Fruit fly (Drosophila melanogaster) whole organism, embryonic: Measurements from ENCODE around the gene st.

Source experiments
- BEAF-32 ChIP-seq: fragments of 200-800 bp; sonication (Bioruptor generic); optimal IDR thresholded peaks from 3 replicates; lab custom pipeline; 2017; ENCODE audit warnings: missing biosample characterization, missing genetic modification characterization, mild to moderate bottlenecking, moderate library complexity, missing genetic modification reagents
- BtbVII ChIP-seq: fragments of 200-800 bp; sonication (Bioruptor generic); optimal IDR thresholded peaks from 3 replicates; lab custom pipeline; 2017; ENCODE audit warnings: missing biosample characterization, mild to moderate bottlenecking, missing genetic modification characterization
- Bteb2 ChIP-seq: fragments of 200-800 bp; sonication (Bioruptor generic); optimal IDR thresholded peaks from 2 replicates; lab custom pipeline; 2016; ENCODE audit warnings: missing biosample characterization, missing genetic modification characterization
- CG11723 ChIP-seq: fragments of 200-800 bp; sonication (Bioruptor generic); optimal IDR thresholded peaks from 2 replicates; lab custom pipeline; 2017; ENCODE audit warnings: missing biosample characterization, mild to moderate bottlenecking, missing genetic modification characterization
- CG1233 ChIP-seq: fragments of 200-800 bp; sonication (Bioruptor generic); optimal IDR thresholded peaks from 4 replicates; lab custom pipeline; 2018; ENCODE audit warnings: missing biosample characterization, mild to moderate bottlenecking, missing genetic modification characterization
- CG15073 ChIP-seq: fragments of 200-800 bp; sonication (Bioruptor generic); optimal IDR thresholded peaks from 2 replicates; lab custom pipeline; 2016; ENCODE audit warnings: missing biosample characterization, missing genetic modification characterization
- CG16813 ChIP-seq: fragments of 200-800 bp; sonication (Bioruptor generic); IDR thresholded peaks from 3 replicates; pipeline ENCODE4 v1.3.6; 2022; ENCODE audit warnings: missing biosample characterization, missing genetic modification characterization; ENCODE audit not compliant: partially characterized antibody
- CG17385 ChIP-seq: fragments of 200-800 bp; sonication (Bioruptor generic); optimal IDR thresholded peaks from 3 replicates; lab custom pipeline; 2018; ENCODE audit warnings: missing biosample characterization, mild to moderate bottlenecking, missing genetic modification characterization
- CG17612 ChIP-seq: fragments of 200-800 bp; sonication (Bioruptor generic); IDR thresholded peaks from 2 replicates; pipeline ENCODE4 v1.3.6; 2022; ENCODE audit warnings: missing biosample characterization, missing genetic modification characterization
- CG17802 ChIP-seq: fragments of 200-800 bp; sonication (Bioruptor generic); optimal IDR thresholded peaks from 2 replicates; lab custom pipeline; 2018; ENCODE audit warnings: missing biosample characterization, mild to moderate bottlenecking, missing genetic modification characterization, moderate library complexity
- CG18599 ChIP-seq: fragments of 200-800 bp; sonication (Bioruptor generic); optimal IDR thresholded peaks from 3 replicates; lab custom pipeline; 2017; ENCODE audit warnings: missing biosample characterization, missing genetic modification characterization, mild to moderate bottlenecking, moderate library complexity, missing genetic modification reagents
- CG2199 ChIP-seq: fragments of 200-800 bp; sonication (Bioruptor generic); IDR thresholded peaks from 3 replicates; pipeline ENCODE4 v1.3.6; 2022; ENCODE audit warnings: missing biosample characterization, missing genetic modification characterization
- CG4854 ChIP-seq: fragments of 200-800 bp; sonication (Bioruptor generic); optimal IDR thresholded peaks from 2 replicates; lab custom pipeline; 2016; ENCODE audit warnings: missing biosample characterization, missing genetic modification characterization, inconsistent platforms
- CG5245 ChIP-seq: fragments of 200-800 bp; sonication (Bioruptor generic); optimal IDR thresholded peaks from 3 replicates; lab custom pipeline; 2016; ENCODE audit warnings: missing biosample characterization, missing genetic modification characterization
- CG6654 ChIP-seq: fragments of 200-800 bp; sonication (Bioruptor generic); optimal IDR thresholded peaks from 2 replicates; lab custom pipeline; 2017; ENCODE audit warnings: missing biosample characterization, mild to moderate bottlenecking, missing genetic modification characterization
- CG6791 ChIP-seq: fragments of 200-800 bp; sonication (Bioruptor generic); IDR thresholded peaks from 3 replicates; pipeline ENCODE4 v1.3.6; 2022; ENCODE audit warnings: missing biosample characterization, missing genetic modification characterization; ENCODE audit not compliant: partially characterized antibody
- CrebB ChIP-seq: fragments of 200-800 bp; sonication (Bioruptor generic); optimal IDR thresholded peaks from 3 replicates; lab custom pipeline; 2018; ENCODE audit warnings: missing biosample characterization, mild to moderate bottlenecking, missing genetic modification characterization
- D19B ChIP-seq: fragments of 200-800 bp; sonication (Bioruptor generic); optimal IDR thresholded peaks from 2 replicates; lab custom pipeline; 2017; ENCODE audit warnings: missing biosample characterization, mild to moderate bottlenecking, missing genetic modification characterization
- Gug ChIP-seq: fragments of 200-800 bp; sonication (Bioruptor generic); IDR thresholded peaks from 4 replicates; pipeline ENCODE4 v1.3.6; 2022; ENCODE audit warnings: missing biosample characterization, missing genetic modification characterization
- Kr ChIP-seq: fragments of 200-800 bp; sonication (Bioruptor generic); optimal IDR thresholded peaks from 2 replicates; lab custom pipeline; 2017; ENCODE audit warnings: missing biosample characterization, mild to moderate bottlenecking, missing genetic modification characterization
- MESR4 ChIP-seq: fragments of 200-800 bp; sonication (Bioruptor generic); optimal IDR thresholded peaks from 2 replicates; lab custom pipeline; 2018; ENCODE audit warnings: missing biosample characterization, mild to moderate bottlenecking, missing genetic modification characterization, moderate library complexity
- Med ChIP-seq: fragments of 200-800 bp; sonication (Bioruptor generic); peaks from one replicate; lab custom pipeline; 2016; ENCODE audit warnings: missing biosample characterization, missing genetic modification characterization, mild to moderate bottlenecking, inconsistent platforms, moderate library complexity
- Mrtf ChIP-seq: fragments of 200-800 bp; sonication (Bioruptor generic); IDR thresholded peaks from 3 replicates; pipeline ENCODE4 v1.3.6; 2022; ENCODE audit warnings: missing biosample characterization, missing genetic modification characterization
- NK7.1 ChIP-seq: fragments of 200-800 bp; sonication (Bioruptor generic); optimal IDR thresholded peaks from 3 replicates; lab custom pipeline; 2016; ENCODE audit warnings: missing biosample characterization, missing genetic modification characterization
- NfI ChIP-seq: fragments of 200-800 bp; sonication (Bioruptor generic); optimal IDR thresholded peaks from 3 replicates; lab custom pipeline; 2018; ENCODE audit warnings: missing biosample characterization, mild to moderate bottlenecking, missing genetic modification characterization, moderate library complexity
- Poxn ChIP-seq: fragments of 200-800 bp; sonication (Bioruptor generic); IDR thresholded peaks from 2 replicates; pipeline ENCODE4 v1.3.6; 2022; ENCODE audit warnings: missing biosample characterization, missing genetic modification characterization
- Tbp ChIP-seq: fragments of >200 bp; optimal IDR thresholded peaks from 2 replicates; lab custom pipeline; 2018; ENCODE audit warnings: missing biosample characterization, missing genetic modification characterization
- bigmax ChIP-seq: fragments of 200-800 bp; sonication (Bioruptor generic); optimal IDR thresholded peaks from 2 replicates; lab custom pipeline; 2018; ENCODE audit warnings: missing biosample characterization, mild to moderate bottlenecking, missing genetic modification characterization
- cad ChIP-seq: fragments of >200 bp; optimal IDR thresholded peaks from 2 replicates; lab custom pipeline; 2017; ENCODE audit warnings: missing biosample characterization, missing genetic modification characterization
- cwo ChIP-seq: fragments of 200-800 bp; sonication (Bioruptor generic); optimal IDR thresholded peaks from 3 replicates; lab custom pipeline; 2017; ENCODE audit warnings: missing biosample characterization, missing genetic modification characterization, mild to moderate bottlenecking, moderate library complexity, missing genetic modification reagents
- dati ChIP-seq: fragments of 200-800 bp; sonication (Bioruptor generic); IDR thresholded peaks from 2 replicates; pipeline ENCODE4 v1.3.6; 2022; ENCODE audit warnings: missing biosample characterization, missing genetic modification characterization
- dpn ChIP-seq, 2 experiments: fragments of 200-800 bp; sonication (Bioruptor generic); optimal IDR thresholded peaks; 3 replicates each; lab custom pipeline; 2016; ENCODE audit warnings: missing biosample characterization in 2 of 2, missing genetic modification characterization in 2 of 2
- ewg ChIP-seq: fragments of 200-800 bp; sonication (Bioruptor generic); optimal IDR thresholded peaks from 3 replicates; lab custom pipeline; 2017; ENCODE audit warnings: mild to moderate bottlenecking, missing biosample characterization, missing genetic modification reagents, missing genetic modification characterization
- fd3F ChIP-seq: fragments of 200-800 bp; sonication (Bioruptor generic); optimal IDR thresholded peaks from 2 replicates; lab custom pipeline; 2018; ENCODE audit warnings: missing biosample characterization, mild to moderate bottlenecking, missing genetic modification characterization, moderate library complexity
- fru ChIP-seq: fragments of >200 bp; optimal IDR thresholded peaks from 2 replicates; lab custom pipeline; 2017
- fu2 ChIP-seq: fragments of 200-800 bp; sonication (Bioruptor generic); optimal IDR thresholded peaks from 2 replicates; lab custom pipeline; 2016; ENCODE audit warnings: missing biosample characterization, missing genetic modification characterization
- hth ChIP-seq: fragments of >200 bp; optimal IDR thresholded peaks from 2 replicates; lab custom pipeline; 2017; ENCODE audit warnings: inconsistent platforms
- pan ChIP-seq, 4 experiments: fragments of >200 bp in 3 of 4; fragments of 200-800 bp in 1 of 4; sonication (Bioruptor generic) in 1 of 4; optimal IDR thresholded peaks in 3 of 4; IDR thresholded peaks in 1 of 4; 2 replicates each; pipeline versions ENCODE4 v1.3.6 to Lab custom; 2017 to 2022; ENCODE audit warnings: missing biosample characterization in 2 of 4, missing genetic modification characterization in 2 of 4, mixed read lengths in 1 of 4
- pb ChIP-seq: fragments of 200-800 bp; sonication (Bioruptor generic); optimal IDR thresholded peaks from 3 replicates; lab custom pipeline; 2016; ENCODE audit warnings: missing biosample characterization, missing genetic modification characterization
- pum ChIP-seq: fragments of 200-800 bp; sonication (Bioruptor generic); optimal IDR thresholded peaks from 2 replicates; lab custom pipeline; 2016; ENCODE audit warnings: missing biosample characterization, missing genetic modification characterization
- pzg ChIP-seq: fragments of 200-800 bp; sonication (Bioruptor generic); optimal IDR thresholded peaks from 3 replicates; lab custom pipeline; 2018; ENCODE audit warnings: missing biosample characterization, mild to moderate bottlenecking, missing genetic modification characterization, moderate library complexity
- repo ChIP-seq: fragments of 200-800 bp; sonication (Bioruptor generic); optimal IDR thresholded peaks from 2 replicates; lab custom pipeline; 2016; ENCODE audit warnings: missing biosample characterization, missing genetic modification characterization
- row ChIP-seq: fragments of 200-800 bp; sonication (Bioruptor generic); IDR thresholded peaks from 3 replicates; pipeline ENCODE4 v1.3.6; 2022; ENCODE audit warnings: missing biosample characterization, missing genetic modification characterization
- schlank ChIP-seq: fragments of 200-800 bp; sonication (Bioruptor generic); optimal IDR thresholded peaks from 2 replicates; lab custom pipeline; 2018; ENCODE audit warnings: missing biosample characterization, mild to moderate bottlenecking, missing genetic modification characterization
- sisA ChIP-seq: fragments of 200-800 bp; sonication (Bioruptor generic); IDR thresholded peaks from 2 replicates; pipeline ENCODE4 v1.3.6; 2022; ENCODE audit warnings: missing biosample characterization, missing genetic modification characterization
- sob ChIP-seq: fragments of 200-800 bp; sonication (Bioruptor generic); IDR thresholded peaks from 2 replicates; pipeline ENCODE4 v1.3.6; 2022; ENCODE audit warnings: missing biosample characterization, missing genetic modification characterization
- stc ChIP-seq: fragments of 200-800 bp; sonication (Bioruptor generic); IDR thresholded peaks from 2 replicates; pipeline ENCODE4 v1.3.6; 2022; ENCODE audit warnings: missing biosample characterization, missing genetic modification characterization
- tap ChIP-seq: fragments of 200-800 bp; optimal IDR thresholded peaks from 3 replicates; lab custom pipeline; 2019; ENCODE audit warnings: missing biosample characterization, mild to moderate bottlenecking, missing genetic modification characterization, moderate library complexity
- zfh2 ChIP-seq: fragments of 200-800 bp; sonication (Bioruptor generic); optimal IDR thresholded peaks from 2 replicates; lab custom pipeline; 2016; ENCODE audit warnings: missing biosample characterization, missing genetic modification characterization

st gene

dm6 chr3L:16483524-16484370 is 13.7 kb upstream of the st start, which contains the start of gene aos (continued):
- TF ChIP-seq row (GFP tag; lab: Robert Waterston, UW) (peak; percentile 92), pum (GFP tag; lab: Kevin White, UChicago) (no peak), CG15073 (GFP tag; lab: Kevin White, UChicago) (peak; percentile 8), dati (GFP tag; lab: Robert Waterston, UW) (no peak), dpn (GFP tag; optimal IDR thresholded peaks at IDR 0.05; lab: Kevin White, UChicago) (peak in 1 of 2 experiments; percentile 90), Gug (GFP tag; lab: Robert Waterston, UW) (peak; percentile 67; the same call in 3 of the 4 replicates), CG5245 (GFP tag; lab: Kevin White, UChicago) (peak; percentile 75), CG6654 (GFP tag; lab: Kevin White, UChicago) (peak; percentile 79), stc (GFP tag; lab: Robert Waterston, UW) (peak; percentile 76), pan (optimal IDR thresholded peaks at IDR 0.05; lab: Kevin White, UChicago) (no peak), pan (GFP tag; optimal IDR thresholded peaks at IDR 0.05 in 1 of 2, IDR thresholded peaks at IDR 0.05 in 1 of 2) (peak in 1 of 2 experiments; percentile 63), cwo (peak; percentile 76), bigmax (GFP tag; lab: Kevin White, UChicago) (no peak), sob (GFP tag; lab: Robert Waterston, UW) (peak; percentile 54), fu2 (GFP tag; lab: Kevin White, UChicago) (peak; percentile 37), CG18599 (GFP tag; lab: Kevin White, UChicago) (peak; percentile 87), Mrtf (GFP tag; lab: Robert Waterston, UW) (peak; percentile 62), NfI (GFP tag; lab: Kevin White, UChicago) (peak; percentile 79), ewg (GFP tag; lab: Kevin White, UChicago) (peak; percentile 83), repo (GFP tag; lab: Kevin White, UChicago) (no peak), NK7.1 (GFP tag; lab: Kevin White, UChicago) (peak; percentile 0), CG16813 (GFP tag; lab: Robert Waterston, UW) (no peak), CG17612 (no peak), Med (peak; percentile 91), Bteb2 (GFP tag; lab: Kevin White, UChicago) (no peak), pb (no peak), sisA (peak; percentile 78), MESR4 (GFP tag; lab: Kevin White, UChicago) (no peak), hth (lab: Kevin White, UChicago) (no peak), CG11723 (GFP tag; lab: Kevin White, UChicago) (peak; percentile 88), Kr (peak; percentile 79), pzg (no peak), Poxn (GFP tag; lab: Robert Waterston, UW) (no peak), CG6791 (GFP tag; lab: Robert Waterston, UW) (peak; percentile 69; the same call in 2 of the 3 replicates), fd3F (GFP tag; lab: Kevin White, UChicago) (peak; percentile 79), tap (tag; lab: Kevin White, UChicago) (peak; percentile 85), BEAF-32 (GFP tag; lab: Kevin White, UChicago) (no peak), zfh2 (GFP tag; lab: Kevin White, UChicago) (peak; percentile 50), BtbVII (GFP tag; lab: Kevin White, UChicago) (peak; percentile 90), CG2199 (peak; percentile 75; the same call in 2 of the 3 replicates), CG17802 (tag; lab: Kevin White, UChicago) (peak; percentile 30), CG1233 (GFP tag; lab: Kevin White, UChicago) (peak; percentile 89), D19B (GFP tag; lab: Kevin White, UChicago) (peak; percentile 51), cad (peak; percentile 24), CG4854 (GFP tag; lab: Kevin White, UChicago) (peak; percentile 19), CG17385 (peak; percentile 88), CrebB (tag; lab: Kevin White, UChicago) (no peak), fru (lab: Kevin White, UChicago) (no peak), Tbp (no peak), schlank (tag; lab: Kevin White, UChicago) (peak; percentile 32)
